Worm (Caenorhabditis elegans) whole organism, young adult: Measurements from ENCODE around the gene rnh-1.0.

ENCODE experiments used
- B0261.1 ChIP-seq: sonication (generic microtip); optimal IDR thresholded peaks from 2 replicates; lab custom pipeline; 2016; ENCODE audit warnings: mild to moderate bottlenecking, missing genetic modification characterization, moderate library complexity, missing compliant biosample characterization
- F10E7.11 ChIP-seq: sonication (generic microtip); optimal IDR thresholded peaks from 2 replicates; lab custom pipeline; 2017; ENCODE audit warnings: mild to moderate bottlenecking, missing genetic modification characterization, moderate library complexity, missing compliant biosample characterization
- F33H1.4 ChIP-seq: fragments of 200-800 bp; sonication (Bioruptor generic); IDR thresholded peaks from 2 replicates; pipeline ENCODE4 v1.3.6; 2022; ENCODE audit warnings: missing genetic modification reagents, missing genetic modification characterization, missing compliant biosample characterization
- F39B2.1 ChIP-seq: fragments of 200-800 bp; sonication (Bioruptor generic); IDR thresholded peaks from 2 replicates; pipeline ENCODE4 v1.3.6; 2022; ENCODE audit warnings: missing genetic modification reagents, missing genetic modification characterization, missing compliant biosample characterization
- K12H6.12 ChIP-seq: fragments of 200-800 bp; sonication (Bioruptor generic); optimal IDR thresholded peaks from 2 replicates; lab custom pipeline; 2018; ENCODE audit warnings: mild to moderate bottlenecking, missing genetic modification characterization, missing compliant biosample characterization
- T26A5.8 ChIP-seq: sonication (generic microtip); optimal IDR thresholded peaks from 2 replicates; lab custom pipeline; 2016; ENCODE audit warnings: missing genetic modification characterization, missing compliant biosample characterization
- Y53F4B.3 ChIP-seq: fragments of 200-800 bp; sonication (Bioruptor generic); IDR thresholded peaks from 2 replicates; pipeline ENCODE4 v1.3.6; 2022; ENCODE audit warnings: missing genetic modification reagents, missing genetic modification characterization, missing compliant biosample characterization
- Y79H2A.3 ChIP-seq: fragments of 200-800 bp; sonication (Bioruptor generic); conservative IDR thresholded peaks from 2 replicates; pipeline ENCODE4 v1.3.6; 2022; ENCODE audit warnings: missing genetic modification reagents, missing genetic modification characterization, missing compliant biosample characterization
- aptf-3 ChIP-seq: fragments of 200-800 bp; sonication (Bioruptor generic); IDR thresholded peaks from 2 replicates; pipeline ENCODE4 v1.3.6; 2022; ENCODE audit warnings: missing genetic modification characterization, missing compliant biosample characterization
- atf-7 ChIP-seq: sonication (generic microtip); optimal IDR thresholded peaks from 2 replicates; lab custom pipeline; 2017; ENCODE audit warnings: mild to moderate bottlenecking, missing genetic modification characterization, missing compliant biosample characterization
- attf-3 ChIP-seq: fragments of 200-800 bp; sonication (Bioruptor generic); conservative IDR thresholded peaks from 2 replicates; pipeline ENCODE4 v1.3.6; 2022; ENCODE audit warnings: missing genetic modification reagents, missing genetic modification characterization, missing compliant biosample characterization
- attf-5 ChIP-seq: fragments of 200-800 bp; sonication (Bioruptor generic); optimal IDR thresholded peaks from 2 replicates; lab custom pipeline; 2018; ENCODE audit warnings: mild to moderate bottlenecking, missing genetic modification characterization, missing compliant biosample characterization
- ceh-100 ChIP-seq: fragments of 200-800 bp; sonication (Bioruptor generic); IDR thresholded peaks from 2 replicates; pipeline ENCODE4 v1.3.6; 2022; ENCODE audit warnings: missing genetic modification reagents, missing genetic modification characterization, missing compliant biosample characterization
- ceh-40 ChIP-seq: fragments of 200-800 bp; sonication (Bioruptor generic); IDR thresholded peaks from 2 replicates; pipeline ENCODE4 v1.3.6; 2022; ENCODE audit warnings: missing genetic modification characterization, missing compliant biosample characterization
- ceh-79 ChIP-seq: sonication (generic microtip); optimal IDR thresholded peaks from 2 replicates; lab custom pipeline; 2017; ENCODE audit warnings: mild to moderate bottlenecking, missing genetic modification characterization, missing compliant biosample characterization
- chd-7 ChIP-seq: sonication (generic microtip); optimal IDR thresholded peaks from 2 replicates; lab custom pipeline; 2016; ENCODE audit warnings: mild to moderate bottlenecking, missing genetic modification characterization, moderate library complexity, missing compliant biosample characterization
- ets-4 ChIP-seq: fragments of 200-800 bp; sonication (Bioruptor generic); optimal IDR thresholded peaks from 2 replicates; lab custom pipeline; 2018; ENCODE audit warnings: mild to moderate bottlenecking, missing genetic modification characterization, missing compliant biosample characterization
- gei-17 ChIP-seq: fragments of 200-800 bp; sonication (Bioruptor generic); optimal IDR thresholded peaks from 2 replicates; lab custom pipeline; 2018; ENCODE audit warnings: mild to moderate bottlenecking, missing genetic modification characterization, missing compliant biosample characterization
- him-1 ChIP-seq: sonication (generic microtip); optimal IDR thresholded peaks from 2 replicates; lab custom pipeline; 2016; ENCODE audit warnings: missing genotype, missing genetic modification reagents, missing genetic modification characterization, missing compliant biosample characterization
- hlh-26 ChIP-seq: fragments of 200-800 bp; sonication (Bioruptor generic); conservative IDR thresholded peaks from 2 replicates; pipeline ENCODE4 v1.3.6; 2022; ENCODE audit warnings: missing genetic modification reagents, missing genetic modification characterization, missing compliant biosample characterization
- hmg-1.2 ChIP-seq: fragments of 200-800 bp; sonication (Bioruptor generic); IDR thresholded peaks from 2 replicates; pipeline ENCODE4 v1.3.6; 2022; ENCODE audit warnings: missing genetic modification reagents, missing genetic modification characterization, missing compliant biosample characterization
- lin-26 ChIP-seq: fragments of 200-800 bp; sonication (Bioruptor generic); IDR thresholded peaks from 2 replicates; pipeline ENCODE4 v1.3.6; 2022; ENCODE audit warnings: missing genetic modification reagents, missing genetic modification characterization, missing compliant biosample characterization
- lin-40 ChIP-seq: sonication (generic microtip); optimal IDR thresholded peaks from 2 replicates; lab custom pipeline; 2016; ENCODE audit warnings: missing genetic modification characterization, mild to moderate bottlenecking, missing compliant biosample characterization, missing genotype, missing genetic modification reagents
- lir-1 ChIP-seq: fragments of 200-800 bp; sonication (Bioruptor generic); conservative IDR thresholded peaks from 2 replicates; pipeline ENCODE4 v1.3.6; 2022; ENCODE audit warnings: missing genetic modification reagents, missing genetic modification characterization, missing compliant biosample characterization
- lsl-1 ChIP-seq: fragments of 200-800 bp; sonication (Bioruptor generic); optimal IDR thresholded peaks from 2 replicates; lab custom pipeline; 2018; ENCODE audit warnings: mild to moderate bottlenecking, missing genetic modification characterization, moderate library complexity, missing compliant biosample characterization
- lsy-27 ChIP-seq: sonication (generic microtip); optimal IDR thresholded peaks from 2 replicates; lab custom pipeline; 2017; ENCODE audit warnings: missing genetic modification characterization, mild to moderate bottlenecking, missing compliant biosample characterization, antibody characterized with exemption, missing genotype, borderline replicate concordance; ENCODE audit not compliant: insufficient read depth
- madf-8 ChIP-seq: fragments of 200-800 bp; sonication (Bioruptor generic); conservative IDR thresholded peaks from 2 replicates; pipeline ENCODE4 v1.3.6; 2022; ENCODE audit warnings: missing genetic modification reagents, missing genetic modification characterization, missing compliant biosample characterization
- nhr-179 ChIP-seq: sonication (generic microtip); optimal IDR thresholded peaks from 2 replicates; lab custom pipeline; 2016; ENCODE audit warnings: mild to moderate bottlenecking, missing genetic modification characterization, missing compliant biosample characterization
- nhr-80 ChIP-seq: sonication (generic microtip); optimal IDR thresholded peaks from 2 replicates; lab custom pipeline; 2016; ENCODE audit warnings: missing genetic modification characterization, missing compliant biosample characterization
- pbrm-1 ChIP-seq: fragments of 200-800 bp; sonication (Bioruptor generic); IDR thresholded peaks from 2 replicates; pipeline ENCODE4 v1.3.6; 2022; ENCODE audit warnings: missing genetic modification reagents, missing genetic modification characterization, missing compliant biosample characterization
- pha-4 ChIP-seq: fragments of 150-350 bp; sonication (generic microtip); optimal IDR thresholded peaks from 2 replicates; lab custom pipeline; 2014; ENCODE audit warnings: missing biosample characterization, missing genetic modification reagents, missing genetic modification characterization
- rec-8 ChIP-seq, 2 experiments: sonication (generic microtip); optimal IDR thresholded peaks; 2 replicates each; lab custom pipeline; 2016; ENCODE audit warnings: mild to moderate bottlenecking in 2 of 2, missing genetic modification characterization in 2 of 2, missing genetic modification reagents in 2 of 2, missing genotype in 2 of 2, missing biosample characterization in 1 of 2, missing compliant biosample characterization in 1 of 2, moderate library complexity in 1 of 2
- repo-1 ChIP-seq: sonication (generic microtip); optimal IDR thresholded peaks from 2 replicates; lab custom pipeline; 2017; ENCODE audit warnings: mild to moderate bottlenecking, missing genetic modification characterization, missing compliant biosample characterization
- rpc-1 ChIP-seq, 2 experiments: fragments of 150-350 bp in 1 of 2; sonication (generic microtip) in 1 of 2; optimal IDR thresholded peaks; 2 replicates each; lab custom pipeline; 2014 to 2018; ENCODE audit warnings: missing biosample characterization in 1 of 2, missing genetic modification characterization in 1 of 2, missing genetic modification reagents in 1 of 2, missing genotype in 1 of 2
- sea-2 ChIP-seq: fragments of 200-800 bp; sonication (Bioruptor generic); IDR thresholded peaks from 2 replicates; pipeline ENCODE4 v1.3.6; 2022; ENCODE audit warnings: missing genetic modification characterization, missing compliant biosample characterization
- snpc-1.1 ChIP-seq: sonication (generic microtip); optimal IDR thresholded peaks from 2 replicates; lab custom pipeline; 2017; ENCODE audit warnings: missing genetic modification characterization, mild to moderate bottlenecking, missing compliant biosample characterization, antibody characterized with exemption, moderate library complexity, missing genotype, missing genetic modification reagents; ENCODE audit not compliant: insufficient read depth
- snpc-3.4 ChIP-seq: sonication (generic microtip); optimal IDR thresholded peaks from 2 replicates; lab custom pipeline; 2017; ENCODE audit warnings: missing genetic modification characterization, mild to moderate bottlenecking, missing compliant biosample characterization, antibody characterized with exemption, moderate library complexity, missing genotype, missing genetic modification reagents
- somi-1 ChIP-seq: fragments of 200-800 bp; sonication (Bioruptor generic); optimal IDR thresholded peaks from 2 replicates; lab custom pipeline; 2018; ENCODE audit warnings: mild to moderate bottlenecking, missing genetic modification characterization, missing compliant biosample characterization
- sptf-2 ChIP-seq: fragments of 200-800 bp; sonication (Bioruptor generic); optimal IDR thresholded peaks from 2 replicates; lab custom pipeline; 2018; ENCODE audit warnings: mild to moderate bottlenecking, missing genetic modification characterization, missing compliant biosample characterization
- tbp1 ChIP-seq: fragments of 200-800 bp; sonication (Bioruptor generic); optimal IDR thresholded peaks from 2 replicates; lab custom pipeline; 2018; ENCODE audit warnings: mild to moderate bottlenecking, missing genetic modification characterization, missing compliant biosample characterization
- unc-130 ChIP-seq: sonication (generic microtip); optimal IDR thresholded peaks from 2 replicates; lab custom pipeline; 2016; ENCODE audit warnings: missing genetic modification reagents, missing genetic modification characterization, missing compliant biosample characterization
- unc-62 ChIP-seq: fragments of 150-350 bp; optimal IDR thresholded peaks from 2 replicates; lab custom pipeline; 2014; ENCODE audit warnings: missing biosample characterization, missing genetic modification reagents, missing genetic modification characterization
- xnd-1 ChIP-seq: sonication (generic microtip); optimal IDR thresholded peaks from 2 replicates; lab custom pipeline; 2016; ENCODE audit warnings: missing genotype, missing genetic modification reagents, missing genetic modification characterization, missing compliant biosample characterization
- zim-3 ChIP-seq: sonication (generic microtip); optimal IDR thresholded peaks from 2 replicates; lab custom pipeline; 2017; ENCODE audit warnings: mild to moderate bottlenecking, missing genetic modification characterization, moderate library complexity, missing compliant biosample characterization
- ztf-18 ChIP-seq: sonication (generic microtip); optimal IDR thresholded peaks from 2 replicates; lab custom pipeline; 2016; ENCODE audit warnings: missing genotype, mild to moderate bottlenecking, missing genetic modification characterization, missing compliant biosample characterization
- ztf-22 ChIP-seq: fragments of 200-800 bp; sonication (Bioruptor generic); optimal IDR thresholded peaks from 2 replicates; lab custom pipeline; 2018; ENCODE audit warnings: mild to moderate bottlenecking, missing genetic modification characterization, moderate library complexity, missing compliant biosample characterization
- ztf-25 ChIP-seq: fragments of 200-800 bp; sonication (Bioruptor generic); IDR thresholded peaks from 2 replicates; pipeline ENCODE4 v1.3.6; 2022; ENCODE audit warnings: missing genetic modification reagents, missing genetic modification characterization, missing compliant biosample characterization
- ztf-26 ChIP-seq: sonication (generic microtip); optimal IDR thresholded peaks from 2 replicates; lab custom pipeline; 2017; ENCODE audit warnings: missing genetic modification characterization, missing compliant biosample characterization

rnh-1.0 gene

DNA sequence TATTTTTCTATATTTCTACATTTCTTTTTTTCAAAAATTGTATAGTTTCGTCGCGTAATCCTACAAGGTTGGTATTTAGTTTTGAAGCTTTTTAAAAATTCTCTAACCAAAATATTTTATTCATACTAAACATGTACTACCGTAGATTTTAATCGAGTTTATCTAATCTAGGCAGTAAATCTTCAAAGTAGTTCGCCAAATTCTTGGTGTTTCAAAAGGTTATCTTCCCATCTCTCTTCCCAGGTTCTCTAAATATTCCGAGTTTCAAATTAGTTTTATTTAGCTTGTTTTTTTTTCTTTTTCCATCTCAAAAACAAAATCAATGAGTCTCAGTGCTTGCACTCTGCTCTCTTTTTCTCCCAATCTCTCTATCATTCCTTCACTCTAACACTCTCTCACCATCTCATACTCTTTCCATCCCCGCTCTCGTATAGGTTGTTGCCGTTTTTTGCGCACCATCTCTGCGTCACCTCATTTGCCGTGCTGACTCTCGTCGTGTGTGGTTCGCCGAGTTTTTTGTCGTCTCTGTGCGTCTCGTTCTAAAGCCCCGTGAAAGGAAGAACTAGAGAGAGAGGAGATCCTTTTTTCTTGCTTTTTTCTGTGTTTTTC lies 22.0 kb downstream of the rnh-1.0 start:
- TF ChIP-seq ceh-100 (no peak), ztf-26 (tag; lab: Kevin White, UChicago) (no peak), nhr-80 (tag; lab: Kevin White, UChicago) (peak; percentile 64), ztf-25 (GFP tag; lab: Robert Waterston, UW) (no peak), nhr-179 (no peak), lin-40 (tag; lab: Kevin White, UChicago) (peak; percentile 80), chd-7 (tag; lab: Kevin White, UChicago) (peak; percentile 69), F39B2.1 (GFP tag; lab: Robert Waterston, UW) (no peak), snpc-3.4 (no peak), lsl-1 (GFP tag; lab: Kevin White, UChicago) (no peak), hmg-1.2 (GFP tag; lab: Robert Waterston, UW) (peak; percentile 89), attf-3 (GFP tag; lab: Robert Waterston, UW) (no peak), xnd-1 (tag; lab: Kevin White, UChicago) (no peak), aptf-3 (GFP tag; lab: Robert Waterston, UW) (no peak), zim-3 (tag; lab: Kevin White, UChicago) (no peak), Y53F4B.3 (GFP tag; lab: Robert Waterston, UW) (no peak), lsy-27 (no peak), snpc-1.1 (no peak), tbp1 (GFP tag; lab: Kevin White, UChicago) (no peak), pha-4 (no peak), Y79H2A.3 (GFP tag; lab: Robert Waterston, UW) (no peak), ceh-40 (GFP tag; lab: Robert Waterston, UW) (no peak), T26A5.8 (tag; lab: Kevin White, UChicago) (no peak), somi-1 (GFP tag; lab: Kevin White, UChicago) (no peak), K12H6.12 (tag; lab: Kevin White, UChicago) (peak; percentile 59), hlh-26 (GFP tag; lab: Robert Waterston, UW) (no peak), atf-7 (tag; lab: Kevin White, UChicago) (no peak), unc-130 (GFP tag; lab: Kevin White, UChicago) (no peak), repo-1 (tag; lab: Kevin White, UChicago) (no peak), gei-17 (no peak), F33H1.4 (GFP tag; lab: Robert Waterston, UW) (no peak), ztf-18 (tag; lab: Kevin White, UChicago) (peak; percentile 17), ets-4 (GFP tag; lab: Kevin White, UChicago) (no peak), lin-26 (GFP tag; lab: Robert Waterston, UW) (peak; percentile 43; the same call in 1 of the 2 replicates), pbrm-1 (GFP tag; lab: Robert Waterston, UW) (0 out of 2 replicates have a peak, but pooled peaks have one; percentile 36), sptf-2 (GFP tag; lab: Kevin White, UChicago) (no peak), unc-62 (GFP tag; lab: Kevin White, UChicago) (no peak), rpc-1 (optimal IDR thresholded peaks at IDR 0.05; lab: Kevin White, UChicago) (no peak), rpc-1 (tag; optimal IDR thresholded peaks at IDR 0.05; lab: Kevin White, UChicago) (no peak), rec-8 (tag; optimal IDR thresholded peaks at IDR 0.05; lab: Kevin White, UChicago) (no peak), ceh-79 (tag; lab: Kevin White, UChicago) (no peak), him-1 (tag; lab: Kevin White, UChicago) (no peak), sea-2 (GFP tag; lab: Robert Waterston, UW) (no peak), B0261.1 (tag; lab: Kevin White, UChicago) (no peak), ztf-22 (GFP tag; lab: Kevin White, UChicago) (no peak), madf-8 (no peak), lir-1 (GFP tag; lab: Robert Waterston, UW) (no peak), F10E7.11 (tag; lab: Kevin White, UChicago) (no peak), attf-5 (peak; percentile 63)
